Fruit fly (Drosophila melanogaster): ENCODE measurements around the gene for.

Gene for

DNA sequence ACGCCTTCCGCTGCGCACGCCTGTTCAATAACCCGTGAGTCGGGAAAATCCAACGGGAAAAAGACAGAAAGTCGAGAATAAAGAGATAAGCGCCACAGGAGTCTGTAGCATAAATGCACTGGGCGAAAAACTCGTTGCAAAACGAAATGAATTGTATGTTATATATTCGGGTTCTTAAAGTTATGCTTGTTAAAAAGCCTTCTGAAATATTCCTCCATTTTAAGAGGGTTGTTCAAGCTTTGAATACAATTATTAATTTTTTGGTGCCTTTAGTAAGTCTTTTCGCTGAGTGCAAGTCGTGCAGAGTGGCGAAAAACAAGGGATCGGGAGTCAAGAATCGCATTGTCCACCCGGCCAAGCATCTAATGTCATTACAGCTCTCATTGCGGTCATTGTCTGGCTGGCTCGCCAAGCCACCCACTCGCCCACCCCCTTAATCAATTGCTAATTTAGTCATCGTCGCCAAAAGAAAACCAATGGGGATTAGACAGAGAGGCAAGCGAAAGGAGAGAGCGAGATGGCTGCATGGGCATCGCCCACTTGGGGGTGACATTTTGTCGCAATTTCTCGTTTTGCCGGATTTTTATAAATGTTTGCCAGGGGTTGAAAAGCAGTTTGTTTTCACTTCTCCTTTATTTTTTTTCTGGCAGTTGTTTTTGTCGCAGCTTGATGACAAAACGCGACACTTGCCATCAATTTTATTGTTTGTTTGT is 28.5 kb upstream of the for start (continued):
- TF ChIP-seq CG17385 (GFP tag; optimal IDR thresholded peaks at IDR 0.05) (no peak), CG34422 (GFP tag; IDR thresholded peaks at IDR 0.05) (0 out of 3 replicates have a peak, but pooled peaks have one; percentile 26), sc (optimal IDR thresholded peaks at IDR 0.05) (no peak), sc (GFP tag; optimal IDR thresholded peaks at IDR 0.05) (no peak), Nf-YB (GFP tag; optimal IDR thresholded peaks at IDR 0.05) (peak; percentile 86), CG13424 (tag; optimal IDR thresholded peaks at IDR 0.05) (no peak), yki (optimal IDR thresholded peaks at IDR 0.05) (no peak), CG8089 (GFP tag; optimal IDR thresholded peaks at IDR 0.05) (no peak), pros (GFP tag; optimal IDR thresholded peaks at IDR 0.05) (peak; percentile 3), Tbp (GFP tag; optimal IDR thresholded peaks at IDR 0.05) (no peak), CG10321 (GFP tag; IDR thresholded peaks at IDR 0.05) (0 out of 2 replicates have a peak, but pooled peaks have one; percentile 18), CG33557 (GFP tag; optimal IDR thresholded peaks at IDR 0.05) (peak; percentile 10), CG17328 (GFP tag; IDR thresholded peaks at IDR 0.05) (peak; percentile 29; the same call in 1 of the 2 replicates), HLH4C (GFP tag; IDR thresholded peaks at IDR 0.05; ENCODE audit: partially characterized antibody) (no peak), CG2202 (tag; optimal IDR thresholded peaks at IDR 0.05) (peak; percentile 3), br (optimal IDR thresholded peaks at IDR 0.05) (no peak), dati (GFP tag; IDR thresholded peaks at IDR 0.05) (no peak), CG4360 (GFP tag; IDR thresholded peaks at IDR 0.05) (no peak), CG8388 (GFP tag; optimal IDR thresholded peaks at IDR 0.05) (no peak), unpg (GFP tag; optimal IDR thresholded peaks at IDR 0.05) (peak; percentile 21), bbx (GFP tag; IDR thresholded peaks at IDR 0.05; ENCODE audit: partially characterized antibody) (no peak), inv (GFP tag; IDR thresholded peaks at IDR 0.05; ENCODE audit: partially characterized antibody) (no peak), Antp (GFP tag; optimal IDR thresholded peaks at IDR 0.05) (peak; percentile 5), Chrac-16 (GFP tag; optimal IDR thresholded peaks at IDR 0.05) (peak; percentile 19), B-H2 (GFP tag; optimal IDR thresholded peaks at IDR 0.05) (no peak), CG30403 (GFP tag; optimal IDR thresholded peaks at IDR 0.05) (peak; percentile 21), ci (GFP tag; IDR thresholded peaks at IDR 0.05) (0 out of 3 replicates have a peak, but pooled peaks have one; percentile 36), CG10959 (GFP tag; IDR thresholded peaks at IDR 0.05) (0 out of 2 replicates have a peak, but pooled peaks have one; percentile 8), vvl (GFP tag; IDR thresholded peaks at IDR 0.05) (peak; percentile 26; the same call in 1 of the 2 replicates), CG9727 (GFP tag; optimal IDR thresholded peaks at IDR 0.05) (peak; percentile 39), gfzf (GFP tag; optimal IDR thresholded peaks at IDR 0.05) (no peak), CG7928 (GFP tag; optimal IDR thresholded peaks at IDR 0.05) (no peak), CG4820 (GFP tag; optimal IDR thresholded peaks at IDR 0.05) (peak; percentile 27), CG30431 (GFP tag; optimal IDR thresholded peaks at IDR 0.05) (peak; percentile 4), CG14050 (GFP tag; IDR thresholded peaks at IDR 0.05) (no peak), zen (tag; optimal IDR thresholded peaks at IDR 0.05) (peak; percentile 40), kay (GFP tag; optimal IDR thresholded peaks at IDR 0.05) (no peak), zfh1 (GFP tag; IDR thresholded peaks at IDR 0.05) (0 out of 3 replicates have a peak, but pooled peaks have one; percentile 49), tap (tag; optimal IDR thresholded peaks at IDR 0.05) (peak; percentile 15), prd (optimal IDR thresholded peaks at IDR 0.05) (no peak), prd (GFP tag; IDR thresholded peaks at IDR 0.05) (peak; percentile 62; the same call in 2 of the 3 replicates), lab (GFP tag; optimal IDR thresholded peaks at IDR 0.05) (no peak), Nf-YC (tag; optimal IDR thresholded peaks at IDR 0.05) (peak; percentile 90), Sox100B (GFP tag; optimal IDR thresholded peaks at IDR 0.05) (no peak), Atf3 (GFP tag; optimal IDR thresholded peaks at IDR 0.05) (no peak), CG4854 (GFP tag; optimal IDR thresholded peaks at IDR 0.05) (no peak), Fer2 (tag; optimal IDR thresholded peaks at IDR 0.05) (no peak), CG31441 (GFP tag; IDR thresholded peaks at IDR 0.05) (0 out of 2 replicates have a peak, but pooled peaks have one; percentile 25), CG6689 (GFP tag; IDR thresholded peaks at IDR 0.05) (0 out of 2 replicates have a peak, but pooled peaks have one; percentile 16), CG15696 (tag; optimal IDR thresholded peaks at IDR 0.05) (no peak)
